Worm (Caenorhabditis elegans): ENCODE measurements around the gene akt-1.

Gene akt-1

ce11 chrV:10289743-10290142, 41.0 kb downstream of the akt-1 start, which contains the start of gene B0024.15:
B0024.15 (plus strand) TSS chrV:10290043.
- TF ChIP-seq lin-39 (tag; optimal IDR thresholded peaks at IDR 0.05) (no peak), nhr-25 (tag; optimal IDR thresholded peaks at IDR 0.05) (no peak), lin-13 (GFP tag; optimal IDR thresholded peaks at IDR 0.05) (no peak), F13H6.1 (tag; optimal IDR thresholded peaks at IDR 0.05) (no peak), ztf-11 (tag; optimal IDR thresholded peaks at IDR 0.05) (no peak)

DNA sequence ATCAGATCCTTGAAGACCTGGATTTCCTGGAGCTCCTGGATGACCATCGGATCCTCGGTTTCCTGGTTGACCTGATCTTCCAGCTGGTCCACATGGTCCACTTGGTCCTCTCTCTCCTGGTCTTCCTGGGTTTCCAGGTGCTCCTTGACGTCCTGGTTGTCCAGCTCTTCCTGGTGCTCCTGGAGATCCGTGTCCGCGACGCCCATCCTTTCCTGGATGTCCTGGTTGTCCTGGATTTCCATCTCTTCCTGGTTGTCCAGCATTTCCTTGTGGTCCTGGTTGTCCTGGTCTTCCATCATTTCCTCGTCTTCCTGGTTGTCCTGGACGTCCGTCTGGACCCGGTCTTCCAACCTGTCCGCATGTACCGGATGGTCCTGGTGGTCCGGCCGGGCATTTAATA, 43.1 kb downstream of the akt-1 start:
- no peak for TF ChIP-seq snpc-4 (tag; optimal IDR thresholded peaks at IDR 0.05)
- no peak for TF ChIP-seq nhr-129 (tag; optimal IDR thresholded peaks at IDR 0.05)
- no peak for TF ChIP-seq F13H6.1 (tag; optimal IDR thresholded peaks at IDR 0.05)
- TF ChIP-seq lsy-2 (tag; optimal IDR thresholded peaks at IDR 0.05): no peak
- no peak for TF ChIP-seq peb-1 (tag; optimal IDR thresholded peaks at IDR 0.05)
- no peak for TF ChIP-seq ztf-1 (GFP tag; conservative IDR thresholded peaks at IDR 0.05)
- no peak for TF ChIP-seq lin-13 (GFP tag; optimal IDR thresholded peaks at IDR 0.05)
- no peak for TF ChIP-seq mab-5 (tag; optimal IDR thresholded peaks at IDR 0.05)
- TF ChIP-seq sma-9 (GFP tag; optimal IDR thresholded peaks at IDR 0.05): no peak
- TF ChIP-seq sma-9 (tag; optimal IDR thresholded peaks at IDR 0.05): no peak
- no peak for TF ChIP-seq sma-3 (GFP tag; optimal IDR thresholded peaks at IDR 0.05)
- no peak for TF ChIP-seq nhr-10 (tag; optimal IDR thresholded peaks at IDR 0.05)
- no peak for TF ChIP-seq ceh-82 (tag; optimal IDR thresholded peaks at IDR 0.05)
- TF ChIP-seq nhr-11 (tag; optimal IDR thresholded peaks at IDR 0.05): no peak
- TF ChIP-seq ceh-16 (tag; optimal IDR thresholded peaks at IDR 0.05): no peak
- no peak for TF ChIP-seq R02D3.7 (tag; optimal IDR thresholded peaks at IDR 0.05)

DNA sequence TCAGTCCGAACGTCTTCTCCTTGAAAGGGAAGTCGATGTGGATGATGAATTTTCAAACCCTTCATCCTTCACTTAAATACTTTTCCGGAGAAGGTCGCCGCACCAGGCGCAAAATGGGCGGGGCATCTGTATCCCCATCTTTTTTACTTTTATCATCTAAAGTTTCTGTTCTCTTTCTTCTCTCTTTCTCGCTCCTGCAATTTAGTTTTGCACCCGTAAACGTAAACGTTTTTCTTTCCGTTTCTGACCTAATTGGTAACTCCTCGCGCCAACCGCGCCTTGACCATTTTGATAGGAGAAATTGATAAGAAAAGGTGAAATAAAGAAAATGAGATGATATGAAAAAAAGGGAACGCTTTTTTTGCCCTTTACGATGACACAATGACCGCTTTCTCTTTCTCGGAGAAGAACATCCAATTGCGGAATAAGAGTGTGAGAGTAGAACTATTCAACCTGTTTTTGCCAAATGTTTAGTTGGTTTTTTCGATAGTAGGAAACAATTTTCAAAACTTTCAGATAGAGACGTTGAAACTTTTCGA, 44.2 kb downstream of the akt-1 start, which contains the start of gene col-149:
Gene col-149, minus strand, starts transcription at position 51 of the 539 bp plus-strand sequence.
- TF ChIP-seq lin-11 (tag; optimal IDR thresholded peaks at IDR 0.05) (no peak), ztf-4 (tag; optimal IDR thresholded peaks at IDR 0.05) (no peak), mdl-1 (tag; optimal IDR thresholded peaks at IDR 0.05) (no peak), Y55F3AM.14 (GFP tag; optimal IDR thresholded peaks at IDR 0.05) (no peak), dmd-4 (tag; optimal IDR thresholded peaks at IDR 0.05) (no peak), nhr-11 (tag; optimal IDR thresholded peaks at IDR 0.05) (no peak), nhr-77 (tag; optimal IDR thresholded peaks at IDR 0.05) (no peak), zag-1 (tag; optimal IDR thresholded peaks at IDR 0.05) (no peak), peb-1 (tag; optimal IDR thresholded peaks at IDR 0.05) (no peak), sma-9 (GFP tag; optimal IDR thresholded peaks at IDR 0.05) (peak; percentile 46), sma-9 (tag; optimal IDR thresholded peaks at IDR 0.05) (no peak), blmp-1 (tag; optimal IDR thresholded peaks at IDR 0.05; ENCODE audit: insufficient read depth) (peak; percentile 91), sem-4 (tag; optimal IDR thresholded peaks at IDR 0.05) (no peak), nhr-21 (tag; optimal IDR thresholded peaks at IDR 0.05) (peak; percentile 35), sma-3 (GFP tag; optimal IDR thresholded peaks at IDR 0.05) (peak; percentile 41), nhr-6 (tag; optimal IDR thresholded peaks at IDR 0.05) (no peak), skn-1 (tag; optimal IDR thresholded peaks at IDR 0.05) (no peak), nhr-12 (tag; optimal IDR thresholded peaks at IDR 0.05) (no peak), mbf-1 (tag; optimal IDR thresholded peaks at IDR 0.05) (no peak), alr-1 (tag; optimal IDR thresholded peaks at IDR 0.05) (no peak), nhr-237 (tag; optimal IDR thresholded peaks at IDR 0.05) (no peak), unc-55 (GFP tag; optimal IDR thresholded peaks at IDR 0.05) (no peak), fos-1 (tag; optimal IDR thresholded peaks at IDR 0.05) (peak; percentile 78), ZK546.5 (tag; optimal IDR thresholded peaks at IDR 0.05) (no peak), egl-27 (tag; optimal IDR thresholded peaks at IDR 0.05) (peak; percentile 10), ama-1 (optimal IDR thresholded peaks at IDR 0.05) (no peak), R02D3.7 (tag; optimal IDR thresholded peaks at IDR 0.05) (no peak)

DNA sequence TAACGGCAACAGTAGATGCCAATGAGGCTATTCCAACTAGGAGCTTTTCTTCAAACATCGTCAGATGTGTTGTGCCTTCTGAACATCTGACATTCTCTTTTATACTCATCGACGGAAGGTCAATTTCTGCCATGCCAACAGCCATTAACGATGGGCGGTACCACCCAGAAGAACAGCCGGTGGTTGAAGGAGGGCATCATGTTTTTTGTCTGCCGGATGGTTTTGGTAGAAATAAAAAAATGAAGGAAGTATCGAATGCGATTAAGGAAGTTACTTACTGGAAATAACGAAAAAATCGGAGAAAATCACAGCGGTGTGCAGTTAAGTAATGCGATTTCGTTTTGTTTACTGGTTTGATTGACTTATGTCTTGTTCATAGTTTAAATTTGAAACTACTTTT, 45.8 kb downstream of the akt-1 start, which contains the start of gene col-150:
Gene col-150, minus strand, starts transcription at position 101 of the 400 bp plus-strand sequence.
- TF ChIP-seq elt-1 (tag; optimal IDR thresholded peaks at IDR 0.05): no peak
- TF ChIP-seq lin-39 (tag; optimal IDR thresholded peaks at IDR 0.05): no peak
- TF ChIP-seq mdl-1 (tag; optimal IDR thresholded peaks at IDR 0.05): no peak
- no peak for TF ChIP-seq F13H6.1 (tag; optimal IDR thresholded peaks at IDR 0.05)
- no peak for TF ChIP-seq ZK546.5 (tag; optimal IDR thresholded peaks at IDR 0.05)
- no peak for TF ChIP-seq nhr-12 (tag; optimal IDR thresholded peaks at IDR 0.05)
- no peak for TF ChIP-seq aly-2 (tag; optimal IDR thresholded peaks at IDR 0.05)
- no peak for TF ChIP-seq nhr-11 (tag; optimal IDR thresholded peaks at IDR 0.05)
- TF ChIP-seq mbf-1 (tag; optimal IDR thresholded peaks at IDR 0.05): no peak
- no peak for TF ChIP-seq R02D3.7 (tag; optimal IDR thresholded peaks at IDR 0.05)
- no peak for TF ChIP-seq unc-55 (GFP tag; optimal IDR thresholded peaks at IDR 0.05)
- no peak for TF ChIP-seq zag-1 (tag; optimal IDR thresholded peaks at IDR 0.05)
- TF ChIP-seq fos-1 (tag; optimal IDR thresholded peaks at IDR 0.05): no peak
- TF ChIP-seq peb-1 (tag; optimal IDR thresholded peaks at IDR 0.05): no peak
- TF ChIP-seq sma-3 (GFP tag; optimal IDR thresholded peaks at IDR 0.05): no peak
- no peak for TF ChIP-seq nhr-129 (tag; optimal IDR thresholded peaks at IDR 0.05)

All from whole organism, L2 larva.